Worm (Caenorhabditis elegans) whole organism, midembryonic: Measurements from ENCODE around the gene F32D8.14.

ENCODE experiments used
- T22C8.4 ChIP-seq: fragments of 200-800 bp; sonication (Bioruptor generic); IDR thresholded peaks from 2 replicates; pipeline ENCODE4 v1.3.6; 2022; ENCODE audit warnings: missing genetic modification characterization, missing compliant biosample characterization
- cog-1 ChIP-seq: sonication (generic microtip); optimal IDR thresholded peaks from 2 replicates; lab custom pipeline; 2016; ENCODE audit warnings: missing genetic modification characterization, missing compliant biosample characterization
- flt-1 ChIP-seq: fragments of 200-800 bp; sonication (Bioruptor generic); IDR thresholded peaks from 2 replicates; pipeline ENCODE4 v1.3.6; 2022; ENCODE audit warnings: missing genetic modification characterization, missing compliant biosample characterization
- klf-2 ChIP-seq: fragments of 200-800 bp; sonication (Bioruptor generic); conservative IDR thresholded peaks from 2 replicates; pipeline ENCODE4 v1.3.6; 2022; ENCODE audit warnings: missing genetic modification reagents, missing genetic modification characterization, missing compliant biosample characterization
- med-1 ChIP-seq: sonication (generic microtip); optimal IDR thresholded peaks from 2 replicates; lab custom pipeline; 2017; ENCODE audit warnings: missing genetic modification characterization, mild to moderate bottlenecking, missing compliant biosample characterization, antibody characterized with exemption, missing genetic modification reagents; ENCODE audit not compliant: insufficient read depth
- ref-1 ChIP-seq: fragments of 200-800 bp; sonication (Bioruptor generic); conservative IDR thresholded peaks from 2 replicates; pipeline ENCODE4 v1.3.6; 2022; ENCODE audit warnings: missing genetic modification reagents, missing genetic modification characterization, missing compliant biosample characterization
- tab-1 ChIP-seq: fragments of 200-800 bp; sonication (Bioruptor generic); IDR thresholded peaks from 2 replicates; pipeline ENCODE4 v1.3.6; 2022; ENCODE audit warnings: missing genetic modification characterization, missing compliant biosample characterization
- ztf-23 ChIP-seq: fragments of 200-800 bp; sonication (Bioruptor generic); IDR thresholded peaks from 2 replicates; pipeline ENCODE4 v1.3.6; 2022; ENCODE audit warnings: missing genetic modification reagents, missing genetic modification characterization, missing compliant biosample characterization
- ztf-29 ChIP-seq: fragments of 200-800 bp; sonication (Bioruptor generic); IDR thresholded peaks from 2 replicates; pipeline ENCODE4 v1.3.6; 2022; ENCODE audit warnings: missing genetic modification reagents, missing genetic modification characterization, missing compliant biosample characterization

F32D8.14 gene

ce11 chrV:10866340-10866739 is 28.2 kb downstream of the F32D8.14 start:
- peak; percentile 23; the same call in 1 of the 2 replicates for TF ChIP-seq flt-1 (GFP tag; lab: Robert Waterston, UW)

- no peak for TF ChIP-seq tab-1 (GFP tag; lab: Robert Waterston, UW)
- TF ChIP-seq ztf-29 (GFP tag; lab: Robert Waterston, UW) = no peak
- no peak for TF ChIP-seq T22C8.4
- no peak for TF ChIP-seq ztf-23 (GFP tag; lab: Robert Waterston, UW)
- no peak for TF ChIP-seq flt-1 (GFP tag; lab: Robert Waterston, UW)
- no peak for TF ChIP-seq cog-1 (tag; lab: Kevin White, UChicago)
- TF ChIP-seq ref-1 (GFP tag; lab: Robert Waterston, UW) = no peak
- no peak for TF ChIP-seq klf-2
Measured at ce11 chrV:10865599-10865998, 29.0 kb downstream of the F32D8.14 start, which contains the start of gene saeg-1. Gene saeg-1 (minus strand): TSS chrV:10865699.

ce11 chrV:10862457-10863097 is 32.0 kb downstream of the F32D8.14 start:
- TF ChIP-seq klf-2 (no peak), cog-1 (tag; lab: Kevin White, UChicago) (no peak), ztf-23 (GFP tag; lab: Robert Waterston, UW) (no peak), ref-1 (GFP tag; lab: Robert Waterston, UW) (no peak), med-1 (no peak), flt-1 (GFP tag; lab: Robert Waterston, UW) (no peak)

- TF ChIP-seq T22C8.4 = no peak
- no peak for TF ChIP-seq cog-1 (tag; lab: Kevin White, UChicago)
- TF ChIP-seq ztf-29 (GFP tag; lab: Robert Waterston, UW) = no peak
- no peak for TF ChIP-seq med-1
- TF ChIP-seq klf-2 = no peak
- no peak for TF ChIP-seq ref-1 (GFP tag; lab: Robert Waterston, UW)
- TF ChIP-seq tab-1 (GFP tag; lab: Robert Waterston, UW) = no peak
- TF ChIP-seq ztf-23 (GFP tag; lab: Robert Waterston, UW) = no peak
- TF ChIP-seq flt-1 (GFP tag; lab: Robert Waterston, UW) = no peak
Measured at ce11 chrV:10861611-10862262, 32.9 kb downstream of the F32D8.14 start.

- TF ChIP-seq T22C8.4 (no peak), ztf-23 (GFP tag; lab: Robert Waterston, UW) (no peak), ref-1 (GFP tag; lab: Robert Waterston, UW) (no peak), med-1 (no peak), klf-2 (no peak), flt-1 (GFP tag; lab: Robert Waterston, UW) (no peak), cog-1 (tag; lab: Kevin White, UChicago) (no peak), ztf-29 (GFP tag; lab: Robert Waterston, UW) (no peak), tab-1 (GFP tag; lab: Robert Waterston, UW) (no peak)
Measured at ce11 chrV:10860526-10861037, 34.0 kb downstream of the F32D8.14 start.

- TF ChIP-seq cog-1 (tag; lab: Kevin White, UChicago) = no peak
- no peak for TF ChIP-seq ztf-29 (GFP tag; lab: Robert Waterston, UW)
- TF ChIP-seq klf-2 = no peak
- no peak for TF ChIP-seq ref-1 (GFP tag; lab: Robert Waterston, UW)
Measured at ce11 chrV:10859775-10860174, 34.8 kb downstream of the F32D8.14 start.

ce11 chrV:10859048-10859637 is 35.4 kb downstream of the F32D8.14 start:
- TF ChIP-seq med-1 (no peak), ztf-29 (GFP tag; lab: Robert Waterston, UW) (no peak), flt-1 (GFP tag; lab: Robert Waterston, UW) (no peak), cog-1 (tag; lab: Kevin White, UChicago) (no peak), ztf-23 (GFP tag; lab: Robert Waterston, UW) (no peak), T22C8.4 (no peak), ref-1 (GFP tag; lab: Robert Waterston, UW) (no peak), tab-1 (GFP tag; lab: Robert Waterston, UW) (no peak), klf-2 (no peak)

- TF ChIP-seq cog-1 (tag; lab: Kevin White, UChicago) (no peak), flt-1 (GFP tag; lab: Robert Waterston, UW) (peak; percentile 42; the same call in 1 of the 2 replicates), ztf-29 (GFP tag; lab: Robert Waterston, UW) (no peak), klf-2 (no peak), med-1 (no peak), ztf-23 (GFP tag; lab: Robert Waterston, UW) (0 out of 2 replicates have a peak, but pooled peaks have one; percentile 8), tab-1 (GFP tag; lab: Robert Waterston, UW) (no peak)
Measured at ce11 chrV:10858340-10858739, 36.2 kb downstream of the F32D8.14 start.

- TF ChIP-seq klf-2 = no peak
- no peak for TF ChIP-seq flt-1 (GFP tag; lab: Robert Waterston, UW)
- TF ChIP-seq ztf-29 (GFP tag; lab: Robert Waterston, UW) = no peak
- TF ChIP-seq ztf-23 (GFP tag; lab: Robert Waterston, UW) = no peak
- TF ChIP-seq T22C8.4 = no peak
- no peak for TF ChIP-seq ref-1 (GFP tag; lab: Robert Waterston, UW)
- no peak for TF ChIP-seq cog-1 (tag; lab: Kevin White, UChicago)
- TF ChIP-seq med-1 = no peak
- TF ChIP-seq tab-1 (GFP tag; lab: Robert Waterston, UW) = no peak
Measured at ce11 chrV:10856901-10857637, 37.5 kb downstream of the F32D8.14 start.
